Fruit fly (Drosophila melanogaster): ENCODE results near the gene CG43707.

Gene CG43707

DNA sequence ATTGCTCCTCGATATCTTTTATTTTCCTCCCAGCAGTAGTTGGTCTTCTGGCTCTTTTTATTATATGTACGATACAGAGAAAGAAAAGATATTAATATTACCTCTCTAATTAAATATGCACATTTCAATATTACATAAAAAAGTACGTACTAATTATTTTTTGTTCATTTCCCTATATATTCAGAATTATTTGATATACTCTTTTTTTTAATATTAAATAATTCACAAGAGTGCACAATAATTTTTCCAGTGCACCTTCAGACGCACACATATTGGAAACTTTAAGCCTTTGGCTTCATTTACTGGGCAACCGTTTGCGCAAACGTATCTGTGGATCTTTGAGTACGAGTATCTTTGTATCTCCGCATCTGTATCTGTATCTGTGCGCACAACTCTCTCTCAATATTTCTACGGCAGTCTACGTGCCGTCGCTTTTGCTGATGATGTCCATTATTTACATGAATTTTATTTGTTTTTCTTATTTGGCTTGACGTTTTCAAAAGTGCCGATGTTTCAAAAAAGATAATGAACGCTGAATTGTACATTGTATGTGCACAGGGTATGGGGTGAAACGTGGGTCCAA is 19.6 kb downstream of the CG43707 start:
- no peak for TF ChIP-seq CG8478 (optimal IDR thresholded peaks at IDR 0.05)
- no peak for TF ChIP-seq EcR (GFP tag; optimal IDR thresholded peaks at IDR 0.05)
- no peak for TF ChIP-seq usp (GFP tag; optimal IDR thresholded peaks at IDR 0.05)
- TF ChIP-seq psq (optimal IDR thresholded peaks at IDR 0.05), result no peak

DNA sequence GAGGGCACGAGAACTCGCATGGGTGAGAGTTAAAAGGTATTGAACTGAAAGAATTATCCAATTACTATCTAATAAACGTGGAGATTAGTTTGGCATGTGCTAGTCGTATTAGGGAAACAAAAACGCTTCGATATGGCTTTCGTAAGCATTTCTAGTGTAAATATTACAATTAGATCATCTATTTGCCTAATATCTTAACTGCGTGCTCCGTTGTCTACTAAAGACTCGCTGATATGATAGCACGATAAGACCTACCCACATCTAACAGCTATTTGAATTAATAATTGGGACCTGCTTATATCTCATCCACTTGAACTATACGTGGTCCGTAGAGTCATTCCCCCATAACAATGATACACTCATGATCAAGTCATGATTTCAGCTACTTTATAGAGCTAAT is 20.4 kb downstream of the CG43707 start:
- TF ChIP-seq pan (optimal IDR thresholded peaks at IDR 0.05) (no peak), CG8478 (optimal IDR thresholded peaks at IDR 0.05) (no peak), psq (optimal IDR thresholded peaks at IDR 0.05) (no peak), Dll (optimal IDR thresholded peaks at IDR 0.05) (no peak), EcR (GFP tag; optimal IDR thresholded peaks at IDR 0.05) (no peak), usp (GFP tag; optimal IDR thresholded peaks at IDR 0.05) (no peak)

DNA sequence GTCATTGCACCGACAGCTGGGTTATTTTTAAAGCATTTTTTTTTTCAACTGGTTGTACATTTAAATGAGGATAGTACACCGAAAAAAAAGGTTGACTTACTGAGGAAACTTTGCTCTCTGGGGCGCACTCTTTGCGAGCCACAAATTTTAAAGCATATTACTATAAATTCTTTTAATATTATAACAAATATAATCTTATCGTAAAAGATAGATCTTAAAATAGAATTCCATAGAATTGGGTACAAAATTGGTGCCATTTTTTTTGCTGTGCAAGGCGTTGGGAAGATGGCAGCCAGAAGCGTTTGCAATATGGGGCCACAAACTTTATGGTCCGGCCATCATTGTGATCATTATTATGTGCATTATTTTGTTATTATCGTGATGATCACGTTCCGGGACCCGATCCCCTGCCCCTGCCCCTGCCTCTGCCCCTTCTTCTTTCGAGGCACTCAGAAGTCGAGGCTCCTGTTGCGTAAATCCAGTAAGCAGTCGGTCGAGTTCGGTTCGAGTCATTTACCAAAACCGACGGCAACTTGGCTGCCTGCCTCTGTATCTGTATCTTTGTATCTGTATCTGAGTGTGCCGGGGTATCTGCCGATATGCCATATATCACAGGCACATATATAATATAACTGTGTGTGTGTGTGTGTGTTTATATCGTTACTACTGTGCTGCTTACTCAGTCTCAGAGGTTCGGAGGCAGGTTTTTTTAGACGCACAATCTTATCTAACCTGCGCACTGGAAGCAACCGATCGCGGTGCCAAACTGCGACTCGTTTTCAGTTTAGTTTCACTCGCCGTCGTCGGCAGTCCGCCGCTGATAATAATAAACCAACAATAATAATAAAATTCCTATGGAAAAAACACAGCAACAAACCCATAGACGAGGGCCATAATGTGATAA is 21.4 kb downstream of the CG43707 start:
- TF ChIP-seq Dll (optimal IDR thresholded peaks at IDR 0.05) (peak; percentile 10), usp (GFP tag; optimal IDR thresholded peaks at IDR 0.05) (no peak)

DNA sequence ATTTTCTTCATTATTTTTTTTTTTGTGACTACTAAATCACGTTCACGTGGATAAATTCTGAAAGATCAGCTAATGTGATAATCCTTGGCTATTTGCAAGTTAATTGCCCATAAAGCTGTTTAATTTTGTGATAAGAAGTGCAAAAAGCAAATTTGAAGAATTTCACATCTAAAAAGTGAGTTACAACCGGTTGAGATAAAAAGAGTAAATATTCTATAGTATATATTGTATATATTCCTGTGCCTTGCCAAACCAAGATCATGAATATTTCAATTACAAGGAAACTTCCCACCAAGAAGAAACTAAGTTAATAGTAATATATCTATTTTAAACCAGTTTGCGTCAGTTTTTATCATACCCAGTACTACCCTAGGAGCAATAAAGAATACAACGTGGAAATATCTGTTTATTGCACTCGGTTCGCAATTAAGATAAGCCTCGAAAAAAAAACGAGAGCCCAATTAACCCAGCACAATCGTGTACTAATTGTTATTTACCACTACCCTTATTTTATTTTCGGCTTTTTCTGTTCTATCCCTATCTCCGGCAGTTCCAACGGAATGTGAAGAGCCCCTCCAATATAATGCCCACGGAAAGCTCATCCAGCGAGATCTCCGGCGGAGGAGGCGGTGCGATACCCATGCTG is 22.2 kb downstream of the CG43707 start:
- TF ChIP-seq pan (optimal IDR thresholded peaks at IDR 0.05) (peak; percentile 76), EcR (GFP tag; optimal IDR thresholded peaks at IDR 0.05) (no peak)

DNA sequence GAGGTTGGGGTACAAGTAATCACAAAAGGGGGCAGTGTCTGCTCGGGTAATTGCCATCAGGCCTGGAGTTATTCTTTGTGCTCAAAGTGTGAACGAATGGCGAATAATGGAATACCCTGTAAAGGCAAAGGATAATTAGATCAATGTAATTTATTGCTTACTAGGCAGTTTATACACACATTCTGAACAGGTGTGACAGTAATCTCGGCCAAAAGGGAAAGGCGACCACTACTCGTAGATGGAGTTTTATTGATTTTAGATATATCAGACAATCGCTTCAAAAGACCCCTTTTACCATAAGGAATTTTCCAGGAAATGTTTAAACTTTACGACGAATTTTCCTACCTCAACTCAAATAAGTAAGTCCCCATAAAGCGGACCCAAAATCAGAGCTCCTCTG is 23.5 kb downstream of the CG43707 start:
- no peak for TF ChIP-seq pan (optimal IDR thresholded peaks at IDR 0.05)
- no peak for TF ChIP-seq Dll (optimal IDR thresholded peaks at IDR 0.05)
- no peak for TF ChIP-seq psq (optimal IDR thresholded peaks at IDR 0.05)
- TF ChIP-seq EcR (GFP tag; optimal IDR thresholded peaks at IDR 0.05), result no peak
- no peak for TF ChIP-seq CG8478 (optimal IDR thresholded peaks at IDR 0.05)
- no peak for TF ChIP-seq usp (GFP tag; optimal IDR thresholded peaks at IDR 0.05)

DNA sequence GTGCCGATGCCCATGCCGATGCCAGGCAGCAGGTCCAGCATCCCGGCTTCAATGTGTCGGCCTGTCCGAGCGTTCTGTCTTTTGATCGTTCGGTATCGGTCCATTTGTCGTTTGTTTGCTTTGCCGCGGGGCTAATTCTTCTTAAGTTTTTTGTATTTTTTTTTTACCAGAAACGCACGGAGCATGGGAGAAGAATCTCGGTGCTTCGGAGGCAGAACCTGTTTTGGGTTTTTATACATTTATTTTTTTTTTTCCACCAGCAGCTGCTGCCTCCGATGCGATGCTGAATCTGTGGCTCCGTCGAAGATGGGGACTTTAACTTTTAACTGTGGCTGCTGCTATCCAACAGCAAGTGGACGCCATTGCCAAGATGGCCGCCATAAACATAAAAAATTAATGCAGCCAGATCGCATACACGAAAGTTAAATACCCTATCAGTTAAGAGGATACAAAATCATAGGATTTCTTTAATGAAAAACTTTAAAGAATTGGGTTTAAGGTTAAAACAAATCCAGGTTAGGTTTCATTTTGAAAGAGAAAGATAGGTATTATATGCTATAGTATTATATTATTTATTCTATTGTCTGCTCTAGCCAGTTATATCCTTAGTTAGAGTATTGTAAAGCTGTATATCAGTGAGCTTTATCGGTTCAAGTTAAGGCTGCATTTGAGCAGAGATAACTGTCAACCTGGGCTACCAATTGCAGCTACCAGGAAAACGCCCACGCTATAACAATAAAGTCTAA is 24.2 kb downstream of the CG43707 start:
- TF ChIP-seq pan (optimal IDR thresholded peaks at IDR 0.05), result no peak
- TF ChIP-seq EcR (GFP tag; optimal IDR thresholded peaks at IDR 0.05), result no peak
- no peak for TF ChIP-seq Dll (optimal IDR thresholded peaks at IDR 0.05)
- TF ChIP-seq CG8478 (optimal IDR thresholded peaks at IDR 0.05), result no peak
- TF ChIP-seq usp (GFP tag; optimal IDR thresholded peaks at IDR 0.05), result no peak

DNA sequence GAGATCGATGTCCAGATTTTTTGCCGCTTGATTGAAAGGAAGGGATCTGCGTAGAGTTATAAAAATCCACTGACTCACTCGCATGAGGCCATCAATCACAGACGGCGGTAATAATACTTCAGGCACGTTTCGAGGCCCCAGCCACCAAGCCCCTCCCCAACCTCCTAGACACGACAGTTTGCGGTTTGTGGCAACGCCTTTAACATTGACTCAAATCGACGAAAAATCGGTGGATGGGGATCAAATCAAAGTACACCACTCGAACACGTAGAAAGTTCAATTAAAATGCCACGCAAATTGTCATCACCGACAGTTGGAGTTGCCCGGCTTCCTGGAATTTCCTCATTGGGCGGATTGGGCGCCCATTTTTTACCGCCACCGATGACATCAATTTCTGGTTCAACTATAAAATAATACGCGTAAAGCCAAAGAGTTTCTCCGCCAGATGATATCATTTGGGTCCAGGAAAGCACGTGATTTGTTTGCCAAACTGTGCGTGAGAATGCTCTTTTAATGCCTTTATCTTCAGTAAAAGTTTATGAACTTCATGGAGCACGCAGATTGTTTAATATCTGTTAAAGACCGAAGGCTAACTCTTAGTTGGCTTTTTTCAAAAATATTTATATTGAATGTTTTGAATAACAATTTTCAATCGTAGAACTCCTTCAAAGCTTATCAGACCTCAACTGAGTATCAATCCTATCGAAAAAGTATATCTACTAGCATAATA is 27.4 kb downstream of the CG43707 start, which contains the start of gene CG31960:
Gene CG31960, plus strand, starts transcription at position 680 of the 730 bp plus-strand sequence.
- no peak for TF ChIP-seq EcR (GFP tag; optimal IDR thresholded peaks at IDR 0.05)

DNA sequence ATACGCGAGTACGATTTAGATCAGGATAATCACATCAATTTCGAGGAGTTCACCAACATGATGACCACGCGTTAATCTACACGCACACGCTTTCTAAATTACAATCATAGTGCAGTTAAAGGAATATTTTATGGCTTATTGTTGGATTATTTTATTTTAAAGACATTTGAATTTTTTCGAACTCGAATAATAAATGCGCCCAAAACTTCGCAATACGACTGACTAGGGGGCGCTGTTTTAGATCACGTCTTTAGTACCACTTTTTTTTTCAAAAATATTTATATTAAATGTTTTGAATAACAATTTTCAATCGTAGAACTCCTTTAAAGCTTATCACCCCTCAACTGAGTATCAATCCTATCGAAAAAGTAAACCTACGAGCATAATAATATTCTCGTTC is 28.3 kb downstream of the CG43707 start:
- TF ChIP-seq Dll (optimal IDR thresholded peaks at IDR 0.05) (no peak), CG8478 (optimal IDR thresholded peaks at IDR 0.05) (no peak), EcR (GFP tag; optimal IDR thresholded peaks at IDR 0.05) (no peak), psq (optimal IDR thresholded peaks at IDR 0.05) (no peak), usp (GFP tag; optimal IDR thresholded peaks at IDR 0.05) (no peak), pan (optimal IDR thresholded peaks at IDR 0.05) (no peak)

DNA sequence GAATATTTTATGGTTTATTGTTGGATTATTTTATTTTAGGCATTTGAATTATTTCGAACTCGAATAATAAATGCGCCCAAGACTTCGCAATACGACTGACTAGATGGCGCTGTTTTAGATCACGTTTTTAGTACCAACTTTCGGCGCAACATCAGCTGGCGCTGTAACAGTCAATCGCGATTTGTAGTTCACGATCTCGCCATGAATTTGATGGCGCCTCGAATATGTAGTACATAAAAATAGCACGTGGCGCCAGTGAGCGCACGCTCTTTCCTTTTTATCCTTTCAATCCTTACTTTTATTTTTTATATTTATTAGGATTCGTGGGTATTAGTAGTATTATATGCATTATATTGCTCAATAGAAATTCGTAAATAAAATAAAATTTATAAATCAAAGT is 29.2 kb downstream of the CG43707 start:
- TF ChIP-seq pan (optimal IDR thresholded peaks at IDR 0.05) (no peak), Dll (optimal IDR thresholded peaks at IDR 0.05) (peak; percentile 42)

DNA sequence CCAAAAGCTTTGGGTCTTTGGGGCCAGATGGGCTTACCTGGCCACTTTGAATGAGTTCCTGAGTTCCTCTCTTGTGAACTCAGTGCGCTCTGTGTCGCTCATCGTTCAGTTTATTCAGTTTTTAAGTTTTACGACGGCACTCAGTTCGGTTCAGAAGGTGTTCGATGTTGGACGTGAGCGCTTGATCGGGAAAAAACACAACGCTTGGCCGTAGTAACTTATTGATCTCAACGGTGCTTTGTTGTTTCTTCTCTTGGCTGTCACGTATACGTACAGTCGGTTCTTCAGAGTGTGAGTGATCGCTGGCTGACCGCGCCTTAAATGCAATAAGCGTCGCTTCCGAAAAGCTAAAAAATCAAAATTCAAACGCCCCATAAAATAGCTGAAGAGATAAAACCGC is 30.0 kb downstream of the CG43707 start, which contains the start of gene bark:
Gene bark, plus strand, starts transcription at position 140 of the 400 bp plus-strand sequence.
- no peak for TF ChIP-seq Dll (optimal IDR thresholded peaks at IDR 0.05)
- TF ChIP-seq pan (optimal IDR thresholded peaks at IDR 0.05), result no peak
- TF ChIP-seq CG8478 (optimal IDR thresholded peaks at IDR 0.05), result no peak
- TF ChIP-seq EcR (GFP tag; optimal IDR thresholded peaks at IDR 0.05), result no peak
- TF ChIP-seq usp (GFP tag; optimal IDR thresholded peaks at IDR 0.05), result no peak
- no peak for TF ChIP-seq psq (optimal IDR thresholded peaks at IDR 0.05)

DNA sequence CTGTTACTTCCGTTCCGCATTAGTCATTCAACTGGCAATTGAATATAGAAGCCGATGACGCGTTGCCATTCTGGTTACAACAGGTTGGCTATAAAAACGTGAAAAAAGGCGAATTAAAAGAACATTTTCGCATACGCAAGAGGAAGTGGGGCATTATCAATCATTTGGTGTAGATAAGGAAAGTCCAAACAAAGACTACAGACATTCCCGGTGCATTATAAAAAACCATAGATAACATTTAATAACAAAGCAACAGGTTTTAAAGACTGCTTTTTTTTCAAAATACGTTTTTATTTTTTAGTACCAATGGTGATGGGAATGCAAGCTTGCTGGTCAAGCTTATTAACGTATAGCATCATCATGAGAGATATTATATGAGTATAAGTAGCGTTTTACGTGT is 31.1 kb downstream of the CG43707 start:
- TF ChIP-seq EcR (GFP tag; optimal IDR thresholded peaks at IDR 0.05), result no peak
